Worm (Caenorhabditis elegans) whole organism, L1 larva: ENCODE data around the gene twk-46.

Experiments
- C16A3.4 ChIP-seq: fragments of 150-350 bp; optimal IDR thresholded peaks from 2 replicates; lab custom pipeline; 2014; ENCODE audit warnings: missing biosample characterization, missing genetic modification characterization
- alr-1 ChIP-seq: fragments of 200-800 bp; sonication (Bioruptor generic); optimal IDR thresholded peaks from 2 replicates; lab custom pipeline; 2018; ENCODE audit warnings: borderline replicate concordance, mild to moderate bottlenecking, missing genetic modification characterization, missing compliant biosample characterization
- ceh-82 ChIP-seq, 3 experiments: fragments of 150-350 bp in 1 of 3; sonication (generic microtip) in 2 of 3; optimal IDR thresholded peaks; 2 replicates each; lab custom pipeline; 2014 to 2017; ENCODE audit warnings: missing biosample characterization in 3 of 3, missing genetic modification characterization in 3 of 3
- ceh-90 ChIP-seq: sonication (generic microtip); optimal IDR thresholded peaks from 2 replicates; lab custom pipeline; 2016; ENCODE audit warnings: missing genetic modification characterization, missing compliant biosample characterization
- dpl-1 ChIP-seq, 3 experiments: fragments of 150-350 bp in 2 of 3; sonication (generic microtip) in 1 of 3; optimal IDR thresholded peaks; 2 replicates each; lab custom pipeline; 2014 to 2017; ENCODE audit warnings: missing biosample characterization in 3 of 3, missing genetic modification characterization in 3 of 3, missing genetic modification reagents in 3 of 3
- efl-1 ChIP-seq, 4 experiments: fragments of 150-350 bp; optimal IDR thresholded peaks in 3 of 4; peaks in 1 of 4; 1 replicate in 1 of 4; 2 replicates in 3 of 4; lab custom pipeline; 2014; ENCODE audit warnings: missing biosample characterization in 2 of 4, missing genetic modification characterization in 2 of 4, missing genetic modification reagents in 2 of 4
- elt-2 ChIP-seq: sonication (generic microtip); optimal IDR thresholded peaks from 2 replicates; lab custom pipeline; 2016; ENCODE audit warnings: missing genetic modification characterization, mild to moderate bottlenecking, inconsistent platforms, missing compliant biosample characterization, missing genetic modification reagents
- ets-5 ChIP-seq: fragments of 200-800 bp; sonication (Bioruptor generic); IDR thresholded peaks from 2 replicates; pipeline ENCODE4 v1.3.6; 2022; ENCODE audit warnings: missing genetic modification characterization, missing compliant biosample characterization
- hpl-2 ChIP-seq: fragments of 150-350 bp; optimal IDR thresholded peaks from 2 replicates; lab custom pipeline; 2014; ENCODE audit warnings: missing biosample characterization, missing genetic modification reagents, missing genetic modification characterization
- irx-1 ChIP-seq: sonication (generic microtip); optimal IDR thresholded peaks from 2 replicates; lab custom pipeline; 2016; ENCODE audit warnings: missing genetic modification characterization, missing compliant biosample characterization
- jun-1 ChIP-seq: fragments of 150-350 bp; optimal IDR thresholded peaks from 2 replicates; lab custom pipeline; 2014; ENCODE audit warnings: missing biosample characterization, missing genetic modification reagents, missing genetic modification characterization
- lin-14 ChIP-seq: fragments of 200-800 bp; sonication (Bioruptor generic); optimal IDR thresholded peaks from 2 replicates; lab custom pipeline; 2018; ENCODE audit warnings: mild to moderate bottlenecking, missing genetic modification characterization, moderate library complexity, missing compliant biosample characterization
- lin-15B ChIP-seq: fragments of 150-350 bp; sonication (generic microtip); optimal IDR thresholded peaks from 3 replicates; lab custom pipeline; 2014; ENCODE audit warnings: missing biosample characterization, missing genetic modification characterization
- lin-35 ChIP-seq, 2 experiments: fragments of 150-350 bp; optimal IDR thresholded peaks; 2 replicates each; lab custom pipeline; 2014; ENCODE audit warnings: missing biosample characterization in 2 of 2, missing genetic modification characterization in 2 of 2, missing genetic modification reagents in 2 of 2
- lin-39 ChIP-seq: fragments of 150-350 bp; optimal IDR thresholded peaks from 2 replicates; lab custom pipeline; 2014; ENCODE audit warnings: missing biosample characterization, missing genetic modification reagents, missing genetic modification characterization
- lir-3 ChIP-seq: sonication (generic microtip); optimal IDR thresholded peaks from 2 replicates; lab custom pipeline; 2016; ENCODE audit warnings: mild to moderate bottlenecking, missing genetic modification characterization, moderate library complexity, missing compliant biosample characterization; ENCODE audit not compliant: poor library complexity
- mdl-1 ChIP-seq, 2 experiments: fragments of 150-350 bp; optimal IDR thresholded peaks; 2 replicates each; lab custom pipeline; 2014 to 2017; ENCODE audit warnings: missing biosample characterization in 2 of 2, missing genetic modification characterization in 2 of 2, inconsistent platforms in 1 of 2
- mef-2 ChIP-seq: fragments of 150-350 bp; optimal IDR thresholded peaks from 2 replicates; lab custom pipeline; 2014; ENCODE audit warnings: missing biosample characterization, missing genetic modification characterization
- nhr-20 ChIP-seq: sonication (generic microtip); optimal IDR thresholded peaks from 2 replicates; lab custom pipeline; 2016; ENCODE audit warnings: mild to moderate bottlenecking, missing genetic modification characterization, missing compliant biosample characterization
- nhr-71 ChIP-seq: sonication (generic microtip); optimal IDR thresholded peaks from 2 replicates; lab custom pipeline; 2016; ENCODE audit warnings: mild to moderate bottlenecking, missing genetic modification characterization, moderate library complexity, missing compliant biosample characterization
- nhr-76 ChIP-seq: sonication (generic microtip); optimal IDR thresholded peaks from 2 replicates; lab custom pipeline; 2017; ENCODE audit warnings: missing biosample characterization, missing genetic modification characterization
- nhr-77 ChIP-seq: fragments of 150-350 bp; optimal IDR thresholded peaks from 2 replicates; lab custom pipeline; 2014; ENCODE audit warnings: missing biosample characterization, missing genetic modification characterization
- nhr-84 ChIP-seq: sonication (generic microtip); optimal IDR thresholded peaks from 2 replicates; lab custom pipeline; 2017; ENCODE audit warnings: missing biosample characterization, missing genetic modification characterization
- nhr-90 ChIP-seq: sonication (generic microtip); optimal IDR thresholded peaks from 2 replicates; lab custom pipeline; 2016; ENCODE audit warnings: mild to moderate bottlenecking, missing genetic modification characterization, missing compliant biosample characterization; ENCODE audit not compliant: poor library complexity
- pax-3 ChIP-seq: fragments of 200-800 bp; sonication (Bioruptor generic); optimal IDR thresholded peaks from 2 replicates; lab custom pipeline; 2018; ENCODE audit warnings: mild to moderate bottlenecking, missing genetic modification characterization, moderate library complexity, missing compliant biosample characterization
- pqm-1 ChIP-seq: sonication (generic microtip); optimal IDR thresholded peaks from 3 replicates; lab custom pipeline; 2017; ENCODE audit warnings: missing biosample characterization, missing genetic modification characterization
- rnt-1 ChIP-seq: sonication (generic microtip); optimal IDR thresholded peaks from 2 replicates; lab custom pipeline; 2016; ENCODE audit warnings: mild to moderate bottlenecking, missing genetic modification characterization, moderate library complexity, missing compliant biosample characterization
- snu-23 ChIP-seq: sonication (generic microtip); optimal IDR thresholded peaks from 2 replicates; lab custom pipeline; 2016; ENCODE audit warnings: missing genetic modification characterization, missing compliant biosample characterization
- sptf-1 ChIP-seq: fragments of 150-350 bp; optimal IDR thresholded peaks from 2 replicates; lab custom pipeline; 2014; ENCODE audit warnings: missing biosample characterization, missing genetic modification characterization
- sup-37 ChIP-seq: fragments of 200-800 bp; sonication (Bioruptor generic); optimal IDR thresholded peaks from 2 replicates; lab custom pipeline; 2018; ENCODE audit warnings: mild to moderate bottlenecking, missing genetic modification characterization, missing compliant biosample characterization
- tbx-2 ChIP-seq: sonication (generic microtip); optimal IDR thresholded peaks from 2 replicates; lab custom pipeline; 2016; ENCODE audit warnings: missing genetic modification characterization, missing compliant biosample characterization
- tlp-1 ChIP-seq: fragments of 150-350 bp; optimal IDR thresholded peaks from 2 replicates; lab custom pipeline; 2014; ENCODE audit warnings: missing biosample characterization, missing genetic modification characterization
- unc-130 ChIP-seq: fragments of 150-350 bp; optimal IDR thresholded peaks from 2 replicates; lab custom pipeline; 2017; ENCODE audit warnings: missing biosample characterization, missing genetic modification characterization, inconsistent platforms
- unc-30 ChIP-seq: sonication (generic microtip); optimal IDR thresholded peaks from 2 replicates; lab custom pipeline; 2017; ENCODE audit warnings: missing biosample characterization, missing genetic modification characterization
- unc-86 ChIP-seq: sonication (generic microtip); optimal IDR thresholded peaks from 2 replicates; lab custom pipeline; 2016; ENCODE audit warnings: missing genetic modification characterization, missing compliant biosample characterization
- vab-15 ChIP-seq: sonication (generic microtip); optimal IDR thresholded peaks from 2 replicates; lab custom pipeline; 2017; ENCODE audit warnings: missing genotype, mild to moderate bottlenecking, missing genetic modification characterization, missing compliant biosample characterization
- ztf-4 ChIP-seq: fragments of 150-350 bp; optimal IDR thresholded peaks from 2 replicates; lab custom pipeline; 2014; ENCODE audit warnings: missing biosample characterization, missing genetic modification characterization

The twk-46 gene

DNA sequence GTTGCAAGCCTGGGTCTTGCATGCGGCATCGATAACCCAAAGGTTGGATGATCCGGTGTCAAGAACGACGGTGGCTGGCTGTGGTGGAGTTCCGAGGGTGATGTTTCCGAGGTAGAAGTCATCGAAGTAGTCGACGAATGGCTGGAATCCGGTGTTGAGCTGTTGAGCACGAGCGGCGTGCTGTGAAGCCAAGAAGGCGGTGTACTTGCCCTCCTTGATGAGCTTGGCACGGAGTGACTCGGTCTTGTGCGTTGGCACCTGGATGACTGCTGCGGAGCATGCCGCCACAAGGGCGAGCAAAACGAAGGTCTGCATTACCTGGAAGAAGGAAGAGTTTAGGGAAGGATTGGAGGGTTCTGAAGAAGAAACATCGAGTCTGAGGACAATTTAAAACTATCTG is 9.5 kb upstream of the twk-46 start, which contains the start of gene asp-1:
Gene asp-1, minus strand, starts transcription at position 315 of the 400 bp plus-strand sequence.
- TF ChIP-seq unc-130 (tag; lab: Kevin White, UChicago) (no peak), sup-37 (GFP tag; lab: Kevin White, UChicago) (no peak), ceh-82 (tag; optimal IDR thresholded peaks at IDR 0.05; lab: Kevin White, UChicago) (no peak), lin-35 (GFP tag; optimal IDR thresholded peaks at IDR 0.05; lab: Kevin White, UChicago) (peak in 1 of 2 experiments; percentile 7), efl-1 (optimal IDR thresholded peaks at IDR 0.05; lab: Kevin White, UChicago) (no peak), efl-1 (GFP tag; optimal IDR thresholded peaks at IDR 0.05 in 1 of 2; lab: Kevin White, UChicago) (peak in 1 of 2 experiments; percentile 56)
- TF ChIP-seq, all 84 proteins: peak for 2

DNA sequence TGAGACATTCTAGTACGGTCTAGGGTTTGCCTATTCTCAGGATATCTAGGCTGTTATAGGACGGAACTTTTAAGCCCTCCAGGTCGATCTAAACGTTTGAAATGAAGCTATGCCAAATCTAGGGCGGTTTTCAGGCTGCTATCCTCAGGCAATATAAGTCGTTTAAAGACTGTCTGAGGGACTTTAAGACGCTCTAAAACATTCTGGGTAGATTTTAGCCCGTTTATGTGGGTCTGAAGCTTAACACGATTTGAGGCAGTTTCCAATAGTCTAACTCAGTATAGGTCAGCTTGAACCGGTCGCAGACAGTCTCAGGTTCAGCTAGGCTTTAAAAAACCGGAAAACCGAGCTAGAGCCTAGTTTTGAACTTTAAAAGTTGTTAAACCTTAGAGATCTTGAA is 9.1 kb upstream of the twk-46 start:
- TF ChIP-seq efl-1 (optimal IDR thresholded peaks at IDR 0.05; lab: Kevin White, UChicago) = no peak
- TF ChIP-seq efl-1 (GFP tag; optimal IDR thresholded peaks at IDR 0.05 in 1 of 2; lab: Kevin White, UChicago) = peak in 1 of 2 experiments; percentile 16
- TF ChIP-seq ceh-90 (tag; lab: Kevin White, UChicago) = no peak
- TF ChIP-seq nhr-76 (tag; lab: Kevin White, UChicago) = no peak

DNA sequence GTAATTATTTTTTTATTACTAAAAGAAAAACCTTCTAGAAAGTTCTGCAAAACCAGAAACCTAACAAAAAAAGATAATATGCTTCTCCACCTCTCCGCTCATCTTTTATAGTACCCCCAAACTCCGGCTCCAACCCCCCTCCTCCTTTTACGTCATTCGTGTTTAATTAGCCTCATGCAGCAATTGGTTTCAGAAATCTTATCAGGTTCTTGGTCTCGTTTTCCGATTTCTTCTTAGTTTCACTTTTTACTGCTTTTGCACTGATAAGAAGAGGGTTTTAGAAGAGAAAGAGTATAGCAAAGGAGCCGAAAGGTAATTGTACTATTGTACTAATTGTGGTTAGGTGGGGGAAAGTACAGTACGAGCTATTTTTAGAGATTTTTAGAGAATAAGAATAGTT is 8.5 kb upstream of the twk-46 start:
- TF ChIP-seq nhr-90 (peak; percentile 20), pqm-1 (tag; lab: Kevin White, UChicago) (peak; percentile 56), unc-86 (no peak), elt-2 (peak; percentile 81), hpl-2 (GFP tag; lab: Kevin White, UChicago) (no peak), mef-2 (tag; lab: Kevin White, UChicago) (no peak), efl-1 (optimal IDR thresholded peaks at IDR 0.05; lab: Kevin White, UChicago) (no peak), efl-1 (GFP tag; optimal IDR thresholded peaks at IDR 0.05 in 1 of 2; lab: Kevin White, UChicago) (peak in 1 of 2 experiments; percentile 15), jun-1 (tag; lab: Kevin White, UChicago) (no peak), mdl-1 (tag; optimal IDR thresholded peaks at IDR 0.05; lab: Kevin White, UChicago) (no peak), lin-35 (GFP tag; optimal IDR thresholded peaks at IDR 0.05; lab: Kevin White, UChicago) (peak in 1 of 2 experiments; percentile 35), snu-23 (GFP tag; lab: Kevin White, UChicago) (no peak), C16A3.4 (tag; lab: Kevin White, UChicago) (no peak), nhr-20 (tag; lab: Kevin White, UChicago) (no peak)

DNA sequence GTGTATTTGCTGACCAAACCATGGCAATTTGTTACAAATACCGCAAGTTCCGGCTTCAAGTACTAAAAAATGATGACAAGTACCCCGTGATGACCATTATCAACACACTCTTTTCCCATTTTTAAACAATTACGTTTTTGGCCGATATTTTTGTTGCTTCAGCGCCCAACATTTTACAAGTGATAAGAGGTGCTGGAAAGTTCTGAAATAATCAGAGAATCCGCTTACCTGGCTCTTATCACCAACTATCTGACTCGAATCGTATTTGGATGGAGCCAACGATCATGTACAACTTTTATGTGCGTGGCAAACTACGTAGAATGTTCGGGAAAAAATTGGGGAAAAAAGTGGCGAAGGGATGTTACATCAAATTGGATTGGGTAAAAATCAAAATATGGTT is 6.7 kb upstream of the twk-46 start:
- TF ChIP-seq irx-1 (no peak), pax-3 (tag; lab: Kevin White, UChicago) (peak; percentile 33), nhr-84 (tag; lab: Kevin White, UChicago) (no peak), jun-1 (tag; lab: Kevin White, UChicago) (peak; percentile 22), lin-14 (no peak), hpl-2 (GFP tag; lab: Kevin White, UChicago) (peak; percentile 48), nhr-20 (tag; lab: Kevin White, UChicago) (peak; percentile 5), lin-39 (tag; lab: Kevin White, UChicago) (no peak), alr-1 (tag; lab: Kevin White, UChicago) (no peak), lin-35 (GFP tag; optimal IDR thresholded peaks at IDR 0.05; lab: Kevin White, UChicago) (peak in 1 of 2 experiments; percentile 22), nhr-71 (peak; percentile 10), elt-2 (peak; percentile 96), efl-1 (optimal IDR thresholded peaks at IDR 0.05; lab: Kevin White, UChicago) (no peak), efl-1 (GFP tag; optimal IDR thresholded peaks at IDR 0.05 in 1 of 2; lab: Kevin White, UChicago) (peak in 1 of 2 experiments; percentile 56), nhr-90 (peak; percentile 14), dpl-1 (GFP tag; optimal IDR thresholded peaks at IDR 0.05; lab: Kevin White, UChicago) (no peak)

DNA sequence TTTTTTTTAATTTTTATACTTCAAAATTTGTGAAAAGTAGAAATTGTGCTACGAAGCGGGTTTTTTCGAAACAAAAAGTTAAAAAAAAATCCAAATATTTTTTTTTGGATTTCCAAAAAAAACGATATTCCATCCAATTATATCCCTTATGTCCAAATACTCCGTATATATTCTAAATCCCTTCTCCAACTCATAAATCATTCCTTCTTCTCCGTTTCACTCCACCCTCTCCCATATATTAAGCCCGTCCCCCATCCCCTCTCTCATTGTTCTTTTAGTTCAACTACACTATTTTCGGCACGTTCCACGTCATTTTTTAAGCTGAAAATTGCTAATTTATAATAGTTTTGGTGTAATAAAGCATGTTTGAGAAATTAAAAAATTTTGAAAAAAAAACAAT is 2.4 kb upstream of the twk-46 start:
- TF ChIP-seq efl-1 (optimal IDR thresholded peaks at IDR 0.05; lab: Kevin White, UChicago) (no peak), efl-1 (GFP tag; optimal IDR thresholded peaks at IDR 0.05 in 1 of 2; lab: Kevin White, UChicago) (peak in 1 of 2 experiments; percentile 61), mdl-1 (tag; optimal IDR thresholded peaks at IDR 0.05; lab: Kevin White, UChicago) (no peak)

DNA sequence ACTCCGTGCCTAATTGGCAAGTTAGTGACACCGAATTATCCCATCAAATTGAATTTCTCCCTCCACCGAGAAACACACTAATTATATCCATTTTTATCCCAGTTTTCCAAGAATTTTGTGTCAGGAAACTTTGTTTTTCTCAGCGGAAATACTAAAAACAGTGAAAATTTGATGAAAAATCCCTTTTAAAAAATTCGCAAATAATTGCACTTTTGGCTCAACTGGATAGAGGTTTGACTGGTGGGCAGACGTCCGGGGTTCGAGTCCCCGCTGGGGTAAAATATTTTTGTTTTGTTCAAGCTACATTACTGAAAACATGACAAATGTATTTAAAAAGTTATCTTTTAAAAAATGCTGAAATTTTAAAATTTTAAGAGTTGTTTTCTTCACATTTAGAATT is 1.9 kb upstream of the twk-46 start:
- TF ChIP-seq lin-15B (tag; lab: Kevin White, UChicago) (no peak), pax-3 (tag; lab: Kevin White, UChicago) (no peak), unc-30 (no peak), sup-37 (GFP tag; lab: Kevin White, UChicago) (no peak), ceh-90 (tag; lab: Kevin White, UChicago) (no peak), vab-15 (tag; lab: Kevin White, UChicago) (no peak), ztf-4 (tag; lab: Kevin White, UChicago) (no peak), ets-5 (GFP tag; lab: Robert Waterston, UW) (no peak), ceh-82 (tag; optimal IDR thresholded peaks at IDR 0.05; lab: Kevin White, UChicago) (no peak), irx-1 (no peak), rnt-1 (tag; lab: Kevin White, UChicago) (no peak), sptf-1 (tag; lab: Kevin White, UChicago) (no peak), lir-3 (tag; lab: Kevin White, UChicago) (no peak), nhr-77 (no peak), tlp-1 (no peak), tbx-2 (tag; lab: Kevin White, UChicago) (no peak), unc-86 (no peak)
